Worm (Caenorhabditis elegans): ENCODE measurements around the gene F57C7.4.

DNA sequence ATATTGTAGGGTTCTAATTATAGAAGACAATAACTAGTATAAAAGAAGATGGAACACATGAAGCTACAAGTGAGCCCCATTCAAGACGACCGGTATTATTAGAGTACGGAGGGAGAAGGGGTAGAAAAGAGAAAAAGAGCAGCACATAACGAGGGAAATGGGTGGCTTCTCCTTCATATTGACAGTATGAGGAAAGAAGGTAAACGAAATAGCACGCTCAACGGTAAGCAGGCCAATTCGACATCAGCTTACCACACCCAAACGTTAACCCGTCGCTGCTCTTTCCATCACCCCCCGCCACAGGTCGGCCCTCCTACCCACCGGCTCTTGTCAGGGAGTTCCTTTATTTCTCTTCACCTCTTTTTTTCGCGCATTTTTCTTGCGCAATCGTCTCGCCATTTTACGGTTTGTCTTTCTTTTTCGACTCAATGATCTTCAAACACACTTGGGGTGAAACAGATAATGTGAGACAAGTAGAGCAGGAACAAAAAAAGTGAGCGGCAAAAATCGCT lies 29.3 kb upstream of the F57C7.4 start:
- no peak for TF ChIP-seq ama-1 (optimal IDR thresholded peaks at IDR 0.05)
- TF ChIP-seq pqm-1 (tag; optimal IDR thresholded peaks at IDR 0.05): no peak
- TF ChIP-seq ets-4 (tag; optimal IDR thresholded peaks at IDR 0.05): no peak

Data from whole organism, late embryonic.